Worm (Caenorhabditis elegans) whole organism, L3 larva: ENCODE data around the gene nas-1.

Experiments
- R02D3.7 ChIP-seq: fragments of 150-350 bp; optimal IDR thresholded peaks from 2 replicates; lab custom pipeline; 2014; ENCODE audit warnings: missing biosample characterization, missing genetic modification characterization
- aly-2 ChIP-seq: fragments of 150-350 bp; optimal IDR thresholded peaks from 2 replicates; lab custom pipeline; 2014; ENCODE audit warnings: missing biosample characterization, missing genetic modification characterization
- ama-1 ChIP-seq: fragments of 150-350 bp; optimal IDR thresholded peaks from 2 replicates; lab custom pipeline; 2018
- ceh-16 ChIP-seq: sonication (generic microtip); optimal IDR thresholded peaks from 2 replicates; lab custom pipeline; 2017; ENCODE audit warnings: missing biosample characterization, missing genetic modification characterization
- egl-27 ChIP-seq: sonication (generic microtip); optimal IDR thresholded peaks from 4 replicates; lab custom pipeline; 2017; ENCODE audit warnings: missing biosample characterization, missing genetic modification reagents, missing genetic modification characterization
- egl-5 ChIP-seq: fragments of 150-350 bp; optimal IDR thresholded peaks from 2 replicates; lab custom pipeline; 2017; ENCODE audit warnings: missing biosample characterization, missing genetic modification reagents, missing genetic modification characterization, inconsistent platforms
- elt-1 ChIP-seq: fragments of 150-350 bp; optimal IDR thresholded peaks from 2 replicates; lab custom pipeline; 2014; ENCODE audit warnings: missing biosample characterization, missing genetic modification characterization
- elt-2 ChIP-seq: sonication (generic microtip); optimal IDR thresholded peaks from 2 replicates; lab custom pipeline; 2016; ENCODE audit warnings: missing genetic modification reagents, mild to moderate bottlenecking, missing genetic modification characterization, missing compliant biosample characterization
- eor-1 ChIP-seq, 2 experiments: fragments of 150-350 bp; optimal IDR thresholded peaks; 2 replicates each; lab custom pipeline; 2014 to 2018; ENCODE audit warnings: missing biosample characterization in 2 of 2, missing genetic modification characterization in 2 of 2
- fkh-10 ChIP-seq: sonication (generic microtip); optimal IDR thresholded peaks from 2 replicates; lab custom pipeline; 2017; ENCODE audit warnings: missing biosample characterization, missing genetic modification reagents, missing genetic modification characterization
- fkh-2 ChIP-seq: fragments of 150-350 bp; optimal IDR thresholded peaks from 2 replicates; lab custom pipeline; 2014; ENCODE audit warnings: missing biosample characterization, missing genetic modification reagents, missing genetic modification characterization
- fos-1 ChIP-seq: fragments of 150-350 bp; optimal IDR thresholded peaks from 2 replicates; lab custom pipeline; 2014; ENCODE audit warnings: missing biosample characterization, missing genetic modification characterization
- hmg-11 ChIP-seq: sonication (generic microtip); optimal IDR thresholded peaks from 2 replicates; lab custom pipeline; 2016; ENCODE audit warnings: missing genetic modification characterization, missing compliant biosample characterization
- jun-1 ChIP-seq: fragments of 150-350 bp; optimal IDR thresholded peaks from 2 replicates; lab custom pipeline; 2014; ENCODE audit warnings: missing biosample characterization, missing genetic modification reagents, missing genetic modification characterization
- lin-15B ChIP-seq: fragments of 150-350 bp; optimal IDR thresholded peaks from 2 replicates; lab custom pipeline; 2014; ENCODE audit warnings: missing biosample characterization, missing genetic modification characterization
- lin-39 ChIP-seq: fragments of 150-350 bp; optimal IDR thresholded peaks from 2 replicates; lab custom pipeline; 2018; ENCODE audit warnings: missing biosample characterization, missing genetic modification reagents, missing genetic modification characterization
- lsy-12 ChIP-seq: sonication (generic microtip); optimal IDR thresholded peaks from 2 replicates; lab custom pipeline; 2016; ENCODE audit warnings: mild to moderate bottlenecking, missing genetic modification characterization, missing compliant biosample characterization
- mdl-1 ChIP-seq: fragments of 150-350 bp; optimal IDR thresholded peaks from 2 replicates; lab custom pipeline; 2014; ENCODE audit warnings: missing biosample characterization, missing genetic modification characterization
- mml-1 ChIP-seq: fragments of 150-350 bp; sonication (generic microtip); optimal IDR thresholded peaks from 3 replicates; lab custom pipeline; 2014; ENCODE audit warnings: missing biosample characterization, missing genetic modification characterization
- nfya-1 ChIP-seq: sonication (generic microtip); optimal IDR thresholded peaks from 2 replicates; lab custom pipeline; 2017; ENCODE audit warnings: missing genetic modification characterization, mild to moderate bottlenecking, missing compliant biosample characterization, antibody characterized with exemption, moderate library complexity; ENCODE audit not compliant: insufficient read depth
- nhr-11 ChIP-seq: fragments of 150-350 bp; optimal IDR thresholded peaks from 2 replicates; lab custom pipeline; 2014; ENCODE audit warnings: missing biosample characterization, missing genetic modification characterization
- nhr-12 ChIP-seq: fragments of 150-350 bp; optimal IDR thresholded peaks from 2 replicates; lab custom pipeline; 2014; ENCODE audit warnings: missing biosample characterization, missing genetic modification characterization
- nhr-237 ChIP-seq: fragments of 150-350 bp; optimal IDR thresholded peaks from 2 replicates; lab custom pipeline; 2014; ENCODE audit warnings: missing biosample characterization, missing genetic modification characterization
- nhr-25 ChIP-seq: sonication (generic microtip); optimal IDR thresholded peaks from 2 replicates; lab custom pipeline; 2017; ENCODE audit warnings: missing biosample characterization, missing genetic modification characterization
- nhr-28 ChIP-seq: fragments of 150-350 bp; optimal IDR thresholded peaks from 2 replicates; lab custom pipeline; 2014; ENCODE audit warnings: missing biosample characterization, missing genetic modification characterization
- nhr-43 ChIP-seq: sonication (generic microtip); optimal IDR thresholded peaks from 2 replicates; lab custom pipeline; 2016; ENCODE audit warnings: mild to moderate bottlenecking, missing genetic modification characterization, missing compliant biosample characterization; ENCODE audit not compliant: poor library complexity, severe bottlenecking
- nhr-67 ChIP-seq: fragments of 150-350 bp; optimal IDR thresholded peaks from 2 replicates; lab custom pipeline; 2014; ENCODE audit warnings: missing biosample characterization, missing genetic modification characterization
- nhr-76 ChIP-seq: fragments of 150-350 bp; sonication (generic microtip); optimal IDR thresholded peaks from 5 replicates; lab custom pipeline; 2014; ENCODE audit warnings: missing biosample characterization, missing genetic modification characterization
- nhr-77 ChIP-seq: fragments of 150-350 bp; optimal IDR thresholded peaks from 2 replicates; lab custom pipeline; 2014; ENCODE audit warnings: missing biosample characterization, missing genetic modification characterization
- pha-4 ChIP-seq: fragments of 150-350 bp; optimal IDR thresholded peaks from 2 replicates; lab custom pipeline; 2014; ENCODE audit warnings: missing biosample characterization, missing genetic modification reagents, missing genetic modification characterization
- pqm-1 ChIP-seq: fragments of 150-350 bp; optimal IDR thresholded peaks from 2 replicates; lab custom pipeline; 2017; ENCODE audit warnings: missing biosample characterization, missing genetic modification characterization, inconsistent platforms
- skn-1 ChIP-seq: fragments of 150-350 bp; optimal IDR thresholded peaks from 2 replicates; lab custom pipeline; 2014; ENCODE audit warnings: missing biosample characterization, missing genetic modification characterization
- snpc-4 ChIP-seq: fragments of 150-350 bp; optimal IDR thresholded peaks from 2 replicates; lab custom pipeline; 2014; ENCODE audit warnings: missing biosample characterization, missing genetic modification characterization
- unc-39 ChIP-seq: sonication (generic microtip); optimal IDR thresholded peaks from 4 replicates; lab custom pipeline; 2017; ENCODE audit warnings: missing biosample characterization, missing genetic modification characterization
- unc-62 ChIP-seq: fragments of 150-350 bp; sonication (generic microtip); optimal IDR thresholded peaks from 4 replicates; lab custom pipeline; 2014; ENCODE audit warnings: missing biosample characterization, missing genetic modification reagents, missing genetic modification characterization
- ztf-11 ChIP-seq: fragments of 150-350 bp; optimal IDR thresholded peaks from 2 replicates; lab custom pipeline; 2014; ENCODE audit warnings: missing biosample characterization, missing genetic modification characterization
- ztf-4 ChIP-seq: fragments of 150-350 bp; optimal IDR thresholded peaks from 2 replicates; lab custom pipeline; 2014; ENCODE audit warnings: missing biosample characterization, missing genetic modification characterization

Gene nas-1

DNA sequence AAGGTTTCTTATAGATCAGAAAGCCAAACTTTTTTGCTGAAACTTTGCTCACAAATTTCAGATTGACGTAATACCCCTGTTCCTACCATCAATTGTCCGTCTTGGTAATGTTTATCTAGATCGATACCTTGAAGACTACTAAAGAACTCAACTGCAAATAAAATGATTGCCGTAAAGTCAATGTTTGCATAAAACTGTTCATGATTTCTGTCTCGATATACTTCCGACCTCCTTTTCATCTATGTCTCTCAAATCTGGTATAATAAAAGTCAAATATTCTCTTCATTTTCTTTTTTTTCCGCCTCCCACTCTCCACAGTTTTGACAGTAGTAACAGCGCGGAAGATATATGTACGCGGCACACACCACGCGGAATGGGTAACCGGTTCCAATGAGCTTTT, at the start of gene nas-1:
nas-1 (plus strand) TSS at position 301 of the 400 bp plus-strand sequence.
- TF ChIP-seq mdl-1 (tag; lab: Kevin White, UChicago) (no peak), elt-1 (tag; lab: Kevin White, UChicago) (no peak), nhr-11 (tag; lab: Kevin White, UChicago) (no peak), unc-39 (tag; lab: Kevin White, UChicago) (no peak), nhr-28 (no peak), ama-1 (lab: Kevin White, UChicago) (no peak), lin-39 (tag; lab: Kevin White, UChicago) (no peak), skn-1 (tag; lab: Kevin White, UChicago) (no peak), fkh-2 (tag; lab: Kevin White, UChicago) (no peak), aly-2 (tag; lab: Kevin White, UChicago) (no peak), jun-1 (tag; lab: Kevin White, UChicago) (no peak), pha-4 (tag; lab: Kevin White, UChicago) (no peak), nhr-25 (tag; lab: Kevin White, UChicago) (no peak), R02D3.7 (tag; lab: Kevin White, UChicago) (no peak), hmg-11 (no peak), ztf-4 (tag; lab: Kevin White, UChicago) (no peak), nhr-12 (tag; lab: Kevin White, UChicago) (no peak), pqm-1 (tag; lab: Kevin White, UChicago) (no peak)
- TF ChIP-seq, all 47 proteins: peak for 0

DNA sequence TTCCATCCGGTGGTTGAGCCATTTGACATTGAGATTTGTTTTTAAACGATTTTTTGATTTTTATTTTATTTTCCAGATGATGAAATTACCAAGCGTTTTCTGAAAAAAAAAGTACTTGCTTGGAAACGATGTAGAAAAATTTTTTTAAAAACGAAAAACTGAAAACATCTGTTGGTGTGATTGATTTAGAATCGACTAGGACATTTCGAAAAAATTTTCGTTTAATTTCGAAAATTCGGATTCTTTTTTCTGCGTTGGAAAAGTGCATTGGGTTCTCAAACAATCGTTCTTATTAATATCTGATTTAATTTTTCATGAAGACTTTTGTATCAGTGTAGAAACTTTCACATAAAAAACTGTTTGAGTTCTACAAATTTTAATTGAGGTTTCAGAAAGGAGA, 46.3 kb upstream of the nas-1 start, which contains the start of gene F53A2.9:
F53A2.9 (minus strand) TSS at position 101 of the 400 bp plus-strand sequence.
- TF ChIP-seq fkh-10 (GFP tag; lab: Kevin White, UChicago) (no peak), nhr-237 (tag; lab: Kevin White, UChicago) (no peak), elt-2 (no peak), fkh-2 (tag; lab: Kevin White, UChicago) (no peak), R02D3.7 (tag; lab: Kevin White, UChicago) (no peak), unc-39 (tag; lab: Kevin White, UChicago) (no peak), lsy-12 (tag; lab: Kevin White, UChicago) (no peak), nhr-11 (tag; lab: Kevin White, UChicago) (no peak), pha-4 (tag; lab: Kevin White, UChicago) (no peak), nhr-28 (no peak), ztf-11 (tag; lab: Kevin White, UChicago) (no peak), lin-39 (tag; lab: Kevin White, UChicago) (no peak), pqm-1 (tag; lab: Kevin White, UChicago) (no peak)

DNA sequence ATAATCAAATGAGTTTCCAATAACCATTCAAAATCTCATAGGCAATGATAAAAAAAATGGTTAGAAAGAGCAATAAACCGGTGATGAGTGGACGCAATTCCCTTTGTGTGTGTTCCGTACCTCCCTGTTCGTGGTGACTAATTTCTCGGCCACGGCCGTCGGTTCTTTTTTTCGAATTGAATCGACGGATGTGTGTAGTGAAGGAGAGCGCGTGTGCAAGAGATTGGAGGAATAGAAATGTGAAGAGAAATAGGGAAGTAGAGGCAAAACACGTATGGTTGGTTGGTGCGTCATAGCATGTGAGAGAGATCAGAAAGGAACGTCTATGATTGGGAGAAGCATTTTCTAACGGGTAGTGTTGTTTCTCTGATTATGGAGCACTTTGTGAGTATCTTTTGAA, 45.8 kb upstream of the nas-1 start:
- no peak for TF ChIP-seq egl-27 (tag; lab: Kevin White, UChicago)
- TF ChIP-seq lin-39 (tag; lab: Kevin White, UChicago): peak; percentile 55
- peak; percentile 76 for TF ChIP-seq pha-4 (tag; lab: Kevin White, UChicago)
- no peak for TF ChIP-seq ama-1 (lab: Kevin White, UChicago)
- no peak for TF ChIP-seq ceh-16 (tag; lab: Kevin White, UChicago)
- TF ChIP-seq nfya-1 (tag; lab: Kevin White, UChicago): peak; percentile 86
- TF ChIP-seq pqm-1 (tag; lab: Kevin White, UChicago): peak; percentile 9
- peak; percentile 32 for TF ChIP-seq jun-1 (tag; lab: Kevin White, UChicago)
- peak; percentile 70 for TF ChIP-seq lin-15B (tag; lab: Kevin White, UChicago)
- TF ChIP-seq hmg-11: peak; percentile 81
- peak; percentile 26 for TF ChIP-seq nhr-25 (tag; lab: Kevin White, UChicago)
- no peak for TF ChIP-seq nhr-237 (tag; lab: Kevin White, UChicago)
- no peak for TF ChIP-seq fos-1 (tag; lab: Kevin White, UChicago)
- TF ChIP-seq nhr-77 (tag; lab: Kevin White, UChicago): no peak

DNA sequence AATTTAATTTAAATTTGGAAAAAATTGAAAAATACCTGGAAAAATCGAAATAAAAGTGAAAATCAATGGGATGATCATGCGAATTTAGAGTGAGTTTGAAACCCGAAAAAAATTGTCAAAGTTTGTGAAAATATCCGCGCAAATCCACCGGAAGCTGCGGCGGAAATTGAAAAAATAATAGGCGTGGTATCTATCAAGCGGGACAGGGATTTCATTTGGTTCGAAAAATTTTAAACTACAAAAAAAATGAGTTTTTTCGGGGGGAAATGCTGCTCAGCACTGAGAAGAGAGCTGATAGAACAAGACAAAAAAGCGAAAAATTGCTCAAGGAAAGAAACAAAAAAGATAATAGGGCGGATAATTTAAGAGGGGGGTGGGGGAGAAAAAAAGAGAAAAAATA, 34.6 kb upstream of the nas-1 start, which contains the start of gene T03F6.9:
T03F6.9 (minus strand) TSS at position 101 of the 400 bp plus-strand sequence.
- TF ChIP-seq egl-27 (tag; lab: Kevin White, UChicago): no peak
- TF ChIP-seq pha-4 (tag; lab: Kevin White, UChicago): no peak
- no peak for TF ChIP-seq mml-1
- no peak for TF ChIP-seq nhr-237 (tag; lab: Kevin White, UChicago)
- TF ChIP-seq fkh-2 (tag; lab: Kevin White, UChicago): no peak
- TF ChIP-seq elt-1 (tag; lab: Kevin White, UChicago): no peak
- TF ChIP-seq unc-62 (GFP tag; lab: Kevin White, UChicago): no peak
- TF ChIP-seq nhr-76 (tag; lab: Kevin White, UChicago): no peak
- TF ChIP-seq lin-15B (tag; lab: Kevin White, UChicago): no peak
- no peak for TF ChIP-seq nhr-67 (tag; lab: Kevin White, UChicago)
- TF ChIP-seq elt-2: no peak
- TF ChIP-seq nhr-12 (tag; lab: Kevin White, UChicago): no peak
- TF ChIP-seq skn-1 (tag; lab: Kevin White, UChicago): no peak
- TF ChIP-seq eor-1 (tag; optimal IDR thresholded peaks at IDR 0.05; lab: Kevin White, UChicago): no peak
- no peak for TF ChIP-seq ztf-11 (tag; lab: Kevin White, UChicago)
- no peak for TF ChIP-seq pqm-1 (tag; lab: Kevin White, UChicago)
- no peak for TF ChIP-seq egl-5 (tag; lab: Kevin White, UChicago)
- TF ChIP-seq nhr-43: no peak
- TF ChIP-seq R02D3.7 (tag; lab: Kevin White, UChicago): no peak
- no peak for TF ChIP-seq snpc-4 (tag; lab: Kevin White, UChicago)
